Fruit fly (Drosophila melanogaster) whole organism, embryonic: ENCODE results near the gene CG2006.

Experiments used
- CG6854 ChIP-seq: fragments of 200-800 bp; sonication (Bioruptor generic); optimal IDR thresholded peaks from 3 replicates; lab custom pipeline; 2017; ENCODE audit warnings: missing biosample characterization, mild to moderate bottlenecking, missing genetic modification characterization
- ash1 ChIP-seq: fragments of 200-800 bp; sonication (Bioruptor generic); optimal IDR thresholded peaks from 2 replicates; lab custom pipeline; 2018; ENCODE audit warnings: missing biosample characterization, mild to moderate bottlenecking, missing genetic modification characterization
- ato ChIP-seq: fragments of 200-800 bp; sonication (Bioruptor generic); IDR thresholded peaks from 2 replicates; pipeline ENCODE4 v1.3.6; 2022; ENCODE audit warnings: missing biosample characterization, missing genetic modification characterization; ENCODE audit not compliant: partially characterized antibody
- crp ChIP-seq, 2 experiments: fragments of 200-800 bp; sonication (Bioruptor generic); optimal IDR thresholded peaks; 2 replicates in 1 of 2; 3 replicates in 1 of 2; lab custom pipeline; 2017; ENCODE audit warnings: missing biosample characterization in 2 of 2, missing genetic modification characterization in 2 of 2, mild to moderate bottlenecking in 1 of 2, moderate library complexity in 1 of 2

DNA sequence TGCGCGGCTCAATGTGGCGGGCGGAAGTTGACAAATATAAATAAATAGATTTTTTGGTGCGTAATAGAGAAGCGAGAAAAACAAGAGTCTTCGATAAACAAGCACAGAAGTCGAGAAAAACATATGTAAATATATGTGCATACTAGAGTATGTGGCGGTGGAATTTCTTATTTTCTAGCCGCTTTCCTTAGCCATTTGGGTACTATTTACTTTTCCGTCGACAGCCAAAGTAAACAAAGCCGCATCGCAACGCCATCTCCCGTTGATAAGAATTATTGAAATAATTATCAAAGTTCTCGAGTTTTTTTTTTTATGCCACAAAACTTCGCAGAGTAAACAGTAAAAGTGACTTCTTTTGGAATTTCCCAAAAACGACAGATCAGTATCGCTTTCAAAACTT, 9.3 kb upstream of the CG2006 start:
- TF ChIP-seq CG6854 (GFP tag; lab: Kevin White, UChicago) (no peak), ato (GFP tag; lab: Robert Waterston, UW) (no peak), crp (GFP tag; optimal IDR thresholded peaks at IDR 0.05; lab: Kevin White, UChicago) (no peak), ash1 (no peak)
